Fruit fly (Drosophila melanogaster) whole organism, pupa: Measurements from ENCODE around the gene CG46270.

ENCODE experiments used
- CG10348 ChIP-seq: fragments of 200-800 bp; sonication (Bioruptor generic); IDR thresholded peaks from 2 replicates; pipeline ENCODE4 v1.3.6; 2022; ENCODE audit warnings: missing biosample characterization, missing genetic modification characterization
- CG13204 ChIP-seq: fragments of 200-800 bp; sonication (Bioruptor generic); optimal IDR thresholded peaks from 2 replicates; lab custom pipeline; 2018; ENCODE audit warnings: missing biosample characterization, mild to moderate bottlenecking, missing genetic modification characterization, moderate library complexity
- CG4496 ChIP-seq: fragments of 200-800 bp; sonication (Bioruptor generic); IDR thresholded peaks from 3 replicates; pipeline ENCODE4 v1.3.6; 2022; ENCODE audit warnings: missing biosample characterization, missing genetic modification characterization
- CG8301 ChIP-seq: fragments of 200-800 bp; sonication (Bioruptor generic); optimal IDR thresholded peaks from 2 replicates; lab custom pipeline; 2018; ENCODE audit warnings: missing biosample characterization, mild to moderate bottlenecking, missing genetic modification characterization
- EcR ChIP-seq: fragments of 200-800 bp; sonication (Bioruptor generic); optimal IDR thresholded peaks from 3 replicates; lab custom pipeline; 2019; ENCODE audit warnings: missing biosample characterization, missing genetic modification characterization, mild to moderate bottlenecking, moderate library complexity, missing genetic modification reagents
- Ets98B ChIP-seq: fragments of 200-800 bp; sonication (Bioruptor generic); IDR thresholded peaks from 2 replicates; pipeline ENCODE4 v1.3.6; 2022; ENCODE audit warnings: missing biosample characterization, missing genetic modification characterization
- Pif1B ChIP-seq: fragments of 200-800 bp; sonication (Bioruptor generic); optimal IDR thresholded peaks from 3 replicates; lab custom pipeline; 2016; ENCODE audit warnings: missing biosample characterization, missing genetic modification characterization
- gl ChIP-seq: fragments of 200-800 bp; sonication (Bioruptor generic); optimal IDR thresholded peaks from 2 replicates; lab custom pipeline; 2018; ENCODE audit warnings: missing biosample characterization, mild to moderate bottlenecking, missing genetic modification characterization
- rn ChIP-seq: fragments of 200-800 bp; sonication (Bioruptor generic); IDR thresholded peaks from 2 replicates; pipeline ENCODE4 v1.3.6; 2022; ENCODE audit warnings: missing biosample characterization, missing genetic modification characterization

- TF ChIP-seq gl (tag; lab: Kevin White, UChicago), result no peak
- no peak for TF ChIP-seq CG13204 (GFP tag; lab: Kevin White, UChicago)
- TF ChIP-seq Ets98B (GFP tag; lab: Robert Waterston, UW), result no peak
- no peak for TF ChIP-seq Pif1B
- no peak for TF ChIP-seq CG4496 (GFP tag; lab: Robert Waterston, UW)
- no peak for TF ChIP-seq rn (GFP tag; lab: Robert Waterston, UW)
- no peak for TF ChIP-seq CG10348 (GFP tag; lab: Robert Waterston, UW)
- TF ChIP-seq CG8301 (tag; lab: Kevin White, UChicago), result no peak
- TF ChIP-seq EcR, result no peak
Measured at dm6 chr3R:10394368-10394770, 33.9 kb downstream of the CG46270 start.
